Fruit fly (Drosophila melanogaster): ENCODE results near the gene ssp2.

Gene ssp2

DNA sequence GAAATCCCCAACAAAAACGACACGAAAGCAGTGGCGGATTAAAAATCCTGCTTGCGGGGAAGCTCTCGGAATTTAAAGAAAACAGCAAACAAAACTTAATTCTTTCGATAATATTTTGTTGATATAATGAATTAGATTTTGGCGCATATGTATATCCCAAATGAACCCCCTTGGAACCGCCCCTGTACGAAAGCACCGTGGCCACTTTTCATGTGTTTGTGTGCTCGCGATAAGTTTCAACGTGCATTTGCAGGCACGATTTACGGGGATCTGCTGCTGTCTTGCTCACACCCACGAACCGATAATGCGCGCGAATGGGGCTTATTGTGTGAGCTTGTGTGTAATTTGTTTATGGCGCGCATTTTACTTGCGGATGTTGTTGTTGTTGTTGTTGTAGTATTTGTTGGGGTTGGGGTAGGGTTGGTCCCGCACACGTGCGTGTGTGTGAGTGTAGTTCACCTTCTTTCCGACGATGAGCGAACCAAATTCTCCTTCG, 40.0 kb downstream of the ssp2 start (continued):
- TF ChIP-seq E2f1 (GFP tag; IDR thresholded peaks at IDR 0.05) (peak; percentile 89), toy (GFP tag; IDR thresholded peaks at IDR 0.05) (no peak), unpg (GFP tag; optimal IDR thresholded peaks at IDR 0.05) (peak; percentile 96), onecut (GFP tag; IDR thresholded peaks at IDR 0.05) (peak; percentile 90), Lhr (GFP tag; optimal IDR thresholded peaks at IDR 0.05) (no peak), ab (GFP tag; optimal IDR thresholded peaks at IDR 0.05) (peak; percentile 96), Ptx1 (GFP tag; IDR thresholded peaks at IDR 0.05) (peak; percentile 91), kni (GFP tag; optimal IDR thresholded peaks at IDR 0.05) (peak; percentile 88), CG7357 (GFP tag; IDR thresholded peaks at IDR 0.05) (peak; percentile 82), danr (GFP tag; IDR thresholded peaks at IDR 0.05) (peak; percentile 89), Atf3 (GFP tag; optimal IDR thresholded peaks at IDR 0.05) (peak; percentile 93), Kr (GFP tag; optimal IDR thresholded peaks at IDR 0.05) (no peak), fu2 (GFP tag; optimal IDR thresholded peaks at IDR 0.05) (peak; percentile 93), lbe (GFP tag; optimal IDR thresholded peaks at IDR 0.05) (peak; percentile 87), gce (GFP tag; IDR thresholded peaks at IDR 0.05) (peak; percentile 93), wek (GFP tag; optimal IDR thresholded peaks at IDR 0.05) (peak; percentile 81), CG17385 (GFP tag; optimal IDR thresholded peaks at IDR 0.05) (peak; percentile 91), ems (GFP tag; optimal IDR thresholded peaks at IDR 0.05) (peak; percentile 97), Jarid2 (GFP tag; optimal IDR thresholded peaks at IDR 0.05) (peak; percentile 80), CG7271 (tag; optimal IDR thresholded peaks at IDR 0.05) (peak; percentile 21), CG17186 (GFP tag; optimal IDR thresholded peaks at IDR 0.05) (peak; percentile 72), CG7963 (GFP tag; IDR thresholded peaks at IDR 0.05; ENCODE audit: partially characterized antibody) (no peak), da (GFP tag; optimal IDR thresholded peaks at IDR 0.05) (peak; percentile 92), CG8765 (GFP tag; IDR thresholded peaks at IDR 0.05) (peak; percentile 80), pita (GFP tag; optimal IDR thresholded peaks at IDR 0.05) (no peak), CG15073 (GFP tag; optimal IDR thresholded peaks at IDR 0.05) (peak; percentile 75), dati (GFP tag; IDR thresholded peaks at IDR 0.05) (peak; percentile 88), vvl (GFP tag; IDR thresholded peaks at IDR 0.05) (peak; percentile 97), CG7372 (GFP tag; IDR thresholded peaks at IDR 0.05) (peak; percentile 92), Spps (tag; optimal IDR thresholded peaks at IDR 0.05) (peak; percentile 58), CG17328 (GFP tag; IDR thresholded peaks at IDR 0.05) (peak; percentile 97), sob (GFP tag; IDR thresholded peaks at IDR 0.05) (peak; percentile 97), BEAF-32 (GFP tag; optimal IDR thresholded peaks at IDR 0.05) (peak; percentile 23), CG4360 (GFP tag; IDR thresholded peaks at IDR 0.05) (peak; percentile 91), seq (GFP tag; IDR thresholded peaks at IDR 0.05) (peak; percentile 94), CG8281 (tag; optimal IDR thresholded peaks at IDR 0.05) (peak; percentile 85), D19B (GFP tag; optimal IDR thresholded peaks at IDR 0.05) (no peak), Doc2 (GFP tag; IDR thresholded peaks at IDR 0.05) (peak; percentile 87), tgo (GFP tag; IDR thresholded peaks at IDR 0.05) (peak; percentile 93), Blimp-1 (GFP tag; optimal IDR thresholded peaks at IDR 0.05) (peak; percentile 94), CG3281 (GFP tag; optimal IDR thresholded peaks at IDR 0.05) (peak; percentile 93), ara (GFP tag; IDR thresholded peaks at IDR 0.05) (peak; percentile 91), Dbx (GFP tag; IDR thresholded peaks at IDR 0.05) (peak; percentile 94), CG18011 (GFP tag; optimal IDR thresholded peaks at IDR 0.05) (peak; percentile 78), her (GFP tag; optimal IDR thresholded peaks at IDR 0.05) (peak; percentile 91), CG9932 (GFP tag; IDR thresholded peaks at IDR 0.05) (peak; percentile 94), CG13424 (tag; optimal IDR thresholded peaks at IDR 0.05) (peak; percentile 97), h (optimal IDR thresholded peaks at IDR 0.05) (no peak), CG17912 (GFP tag; optimal IDR thresholded peaks at IDR 0.05) (peak; percentile 83), dimm (GFP tag; IDR thresholded peaks at IDR 0.05) (no peak; the same call in 1 of the 2 replicates), jing (GFP tag; optimal IDR thresholded peaks at IDR 0.05) (peak; percentile 93), insv (GFP tag; optimal IDR thresholded peaks at IDR 0.05) (peak; percentile 6 to 59)
